Fruit fly (Drosophila melanogaster) S2 (cell line): Measurements from ENCODE around the gene CG4461.

Experiments
- CG8478 ChIP-seq: fragments of >200 bp; optimal IDR thresholded peaks from 2 replicates; lab custom pipeline; 2018
- CTCF ChIP-seq, 2 experiments: fragments of >200 bp; optimal IDR thresholded peaks; 2 replicates each; lab custom pipeline; 2018

Gene CG4461

DNA sequence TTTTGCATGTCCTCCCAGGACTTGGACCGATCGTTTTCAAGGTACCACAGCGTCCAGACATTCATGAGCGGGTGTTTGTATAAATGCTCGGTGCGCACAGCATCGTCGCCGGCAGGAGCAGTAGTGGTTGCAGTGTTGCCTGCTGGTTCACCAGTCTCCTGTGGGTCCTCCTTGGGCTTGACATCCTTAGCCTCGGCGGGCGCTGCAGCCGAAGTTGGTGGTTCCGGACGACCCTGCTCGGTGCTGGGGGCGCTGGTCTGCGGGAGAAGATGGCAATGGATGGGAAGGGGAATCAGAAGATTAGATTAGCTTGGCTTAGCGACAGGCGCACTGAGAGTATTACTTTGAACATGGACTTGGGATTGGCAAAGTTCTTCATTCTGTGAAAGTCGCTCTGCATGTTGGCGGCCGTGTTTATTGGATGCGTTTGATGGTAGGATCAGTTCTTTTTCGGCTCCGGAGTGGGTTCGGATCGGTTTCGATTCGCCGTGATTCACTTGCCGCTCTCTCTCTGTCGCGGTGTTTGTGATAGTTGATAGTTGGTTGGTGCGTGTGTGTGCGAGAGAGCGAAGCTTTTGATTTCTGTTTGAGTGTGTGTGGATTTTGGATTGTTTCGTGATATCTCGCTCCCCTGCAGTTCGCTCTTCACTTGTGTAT, 25.6 kb downstream of the CG4461 start:
- TF ChIP-seq CG8478 (no peak), CTCF (optimal IDR thresholded peaks at IDR 0.05; lab: Kevin White, UChicago) (no peak)

dm6 chr3L:9401354-9402156, 26.3 kb downstream of the CG4461 start:
- TF ChIP-seq CG8478 (no peak), CTCF (optimal IDR thresholded peaks at IDR 0.05; lab: Kevin White, UChicago) (peak in 1 of 2 experiments; percentile 36)

- no peak for TF ChIP-seq CG8478
- peak in 1 of 2 experiments; percentile 12 for TF ChIP-seq CTCF (optimal IDR thresholded peaks at IDR 0.05; lab: Kevin White, UChicago)
Observed at dm6 chr3L:9402157-9402890, 27.1 kb downstream of the CG4461 start, which contains the start of gene eIF4E1. Gene eIF4E1 (minus strand): TSS chr3L:9402460.

DNA sequence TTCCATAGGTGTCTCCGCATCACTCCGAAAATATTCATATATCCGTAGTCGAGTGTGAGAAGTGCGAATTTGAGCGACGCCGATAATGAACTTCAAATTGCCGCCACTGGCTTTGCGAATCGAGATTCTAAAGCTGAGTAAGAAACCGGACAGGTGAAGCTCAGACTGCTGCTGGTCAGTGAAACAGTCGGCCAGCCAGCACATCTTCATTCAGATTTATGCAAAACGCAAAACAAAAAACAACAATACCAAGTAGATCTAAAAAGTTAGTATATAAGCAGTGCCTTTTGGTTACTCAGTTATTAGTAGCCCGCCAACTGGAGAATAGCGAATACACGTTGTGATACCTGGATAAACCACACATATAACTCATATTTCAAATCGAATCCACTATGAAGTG, 29.3 kb downstream of the CG4461 start, which contains the start of gene Cpr67B:
TSS of gene Cpr67B (plus strand) at position 301 of the 400 bp plus-strand sequence.
- TF ChIP-seq CG8478 (no peak), CTCF (optimal IDR thresholded peaks at IDR 0.05; lab: Kevin White, UChicago) (no peak)

DNA sequence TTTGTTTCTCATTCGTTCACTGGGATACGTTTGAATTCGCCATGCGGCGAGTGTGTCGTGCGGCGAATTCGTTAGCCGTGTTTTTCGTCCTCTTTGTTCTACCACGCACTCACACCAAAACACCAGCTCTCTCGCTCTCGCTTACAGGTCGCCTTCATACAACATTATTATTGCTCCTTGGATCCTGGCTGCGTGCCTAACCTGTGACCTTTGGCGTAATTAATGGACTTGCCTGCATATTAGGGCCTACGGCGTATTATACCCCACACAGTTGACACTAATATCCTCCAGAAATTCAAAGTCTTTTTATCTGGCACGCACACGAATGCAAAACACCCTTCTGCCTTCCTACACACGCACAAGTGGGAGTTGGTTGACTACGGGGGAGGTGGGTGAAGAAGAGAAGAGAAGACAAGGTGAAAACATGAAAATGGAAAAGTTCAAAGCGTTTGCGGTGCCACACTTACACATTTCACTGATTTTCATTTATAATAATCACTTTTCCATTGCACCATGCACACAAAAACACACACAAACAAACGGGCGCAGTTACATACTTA, 34.9 kb downstream of the CG4461 start:
- TF ChIP-seq CG8478: no peak
- TF ChIP-seq CTCF (optimal IDR thresholded peaks at IDR 0.05; lab: Kevin White, UChicago): no peak

dm6 chr3L:9410754-9411423, 35.7 kb downstream of the CG4461 start, which contains the start of the genes CG4022 and Cpsf5:
Gene CG4022 (minus strand): TSS chr3L:9410832.
Gene Cpsf5 (plus strand): TSS chr3L:9411038.
- no peak for TF ChIP-seq CTCF (optimal IDR thresholded peaks at IDR 0.05; lab: Kevin White, UChicago)
- TF ChIP-seq CG8478: no peak

dm6 chr3L:9417288-9417687, 42.1 kb downstream of the CG4461 start, which contains the start of gene CG3982:
Gene CG3982 (minus strand): TSS chr3L:9417388.
- TF ChIP-seq CTCF (optimal IDR thresholded peaks at IDR 0.05; lab: Kevin White, UChicago) (no peak), CG8478 (no peak)

- TF ChIP-seq CG8478 (no peak), CTCF (optimal IDR thresholded peaks at IDR 0.05; lab: Kevin White, UChicago) (no peak)
Observed at dm6 chr3L:9419328-9419727, 44.1 kb downstream of the CG4461 start.

DNA sequence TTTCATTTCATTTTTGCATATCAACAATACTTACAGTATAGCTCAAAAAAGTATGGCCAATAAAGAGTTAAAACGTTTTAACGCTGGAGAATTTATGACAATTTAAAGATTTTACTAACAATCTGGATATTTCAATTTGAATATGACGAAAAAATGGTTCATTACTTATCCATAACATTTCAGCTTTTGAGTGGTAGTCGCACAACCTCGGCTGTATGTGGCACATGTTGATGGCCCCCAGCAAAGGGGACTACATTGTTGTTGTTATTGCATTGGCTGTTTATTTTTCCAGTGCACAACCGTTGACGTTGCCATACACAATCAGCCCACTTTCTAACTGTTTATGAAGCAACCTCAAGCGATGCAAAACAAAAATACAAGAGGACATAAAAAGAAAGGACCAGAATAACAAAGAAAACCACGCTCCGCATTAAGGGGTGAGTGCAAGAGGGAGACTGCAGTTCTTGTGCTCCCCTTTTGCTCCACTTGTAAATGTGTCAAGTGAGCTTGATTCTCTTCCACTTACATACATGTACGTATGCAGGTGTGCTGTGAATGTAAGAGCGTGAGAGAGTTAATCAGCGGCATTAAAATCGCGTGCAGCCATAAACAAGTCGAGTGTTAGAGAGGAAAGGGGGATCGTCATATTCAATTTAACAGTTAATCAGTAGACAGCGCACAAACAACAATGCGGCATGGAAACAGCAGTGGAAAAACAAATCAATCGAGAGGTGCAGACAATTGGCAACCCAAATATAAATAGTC, 45.0 kb downstream of the CG4461 start:
- no peak for TF ChIP-seq CTCF (optimal IDR thresholded peaks at IDR 0.05; lab: Kevin White, UChicago)
- TF ChIP-seq CG8478: no peak

dm6 chr3L:9420819-9421130, 45.5 kb downstream of the CG4461 start:
- TF ChIP-seq CG8478 (no peak), CTCF (optimal IDR thresholded peaks at IDR 0.05; lab: Kevin White, UChicago) (no peak)

- TF ChIP-seq CG8478 (no peak), CTCF (optimal IDR thresholded peaks at IDR 0.05; lab: Kevin White, UChicago) (no peak)
Observed at dm6 chr3L:9421621-9422020, 46.4 kb downstream of the CG4461 start.

DNA sequence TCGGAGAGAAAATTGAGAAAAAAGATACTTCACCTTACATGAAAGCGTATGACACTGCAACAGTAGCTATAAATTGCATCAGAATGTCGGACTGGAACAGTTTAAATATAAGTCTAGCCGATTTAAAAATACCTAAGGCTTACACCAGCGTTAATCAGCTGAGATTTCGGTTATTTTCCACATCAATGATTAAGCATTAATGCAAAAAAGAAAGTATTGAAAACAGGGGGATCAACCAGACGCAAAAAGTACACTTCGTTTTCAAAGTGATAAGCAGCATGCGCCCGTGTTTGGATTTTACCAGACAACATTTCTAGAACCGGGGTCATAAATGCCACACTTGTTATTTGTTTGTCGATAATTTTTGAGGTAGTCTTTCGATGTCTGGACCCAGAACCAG, 46.9 kb downstream of the CG4461 start:
- TF ChIP-seq CG8478: no peak
- TF ChIP-seq CTCF (optimal IDR thresholded peaks at IDR 0.05; lab: Kevin White, UChicago): no peak

DNA sequence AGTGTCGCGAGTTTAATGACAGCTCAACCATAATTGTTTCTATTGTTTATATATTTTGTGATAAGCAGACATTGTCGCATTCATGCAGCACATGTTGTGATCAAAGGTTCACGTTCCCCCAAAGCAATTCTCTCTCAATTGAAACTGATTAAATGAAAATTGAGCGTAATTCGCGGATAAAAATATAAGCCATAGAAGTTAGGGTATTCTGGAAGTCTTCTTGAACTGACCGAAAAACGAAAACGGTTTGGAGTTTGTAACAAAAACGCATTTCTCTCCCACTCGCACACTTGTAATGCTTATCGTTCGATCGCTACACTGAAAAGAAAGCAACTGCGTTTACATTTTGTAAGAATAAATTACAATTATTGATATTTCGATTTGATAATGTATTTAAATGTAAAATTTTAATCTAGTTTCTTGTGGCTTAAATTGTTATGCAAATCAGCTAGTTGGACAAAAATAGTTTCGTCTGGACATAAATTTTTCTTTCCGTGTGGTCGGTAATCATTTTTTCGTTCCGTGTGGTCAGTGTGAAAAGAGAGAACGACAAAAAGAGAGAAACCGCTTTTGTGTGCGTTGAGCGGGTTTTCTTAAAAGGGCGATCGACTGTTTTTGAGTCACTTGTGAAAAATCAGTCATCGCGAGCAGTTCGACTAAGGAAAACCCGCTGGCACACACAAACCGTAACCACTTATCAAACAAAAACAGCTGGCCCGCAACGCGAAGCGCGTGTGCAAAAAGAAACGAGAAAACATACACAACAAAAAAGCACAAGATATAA, 47.6 kb downstream of the CG4461 start, which contains the start of gene aay:
TSS of gene aay (plus strand) at position 618 of the 784 bp plus-strand sequence.
- TF ChIP-seq CTCF (optimal IDR thresholded peaks at IDR 0.05; lab: Kevin White, UChicago) (no peak), CG8478 (no peak)
